Worm (Caenorhabditis elegans) whole organism, L4 larva: ENCODE measurements around the gene ZC204.14.

Source experiments
- ctbp-1 ChIP-seq: fragments of 200-800 bp; sonication (Bioruptor generic); IDR thresholded peaks from 2 replicates; pipeline ENCODE4 v1.3.6; 2022; ENCODE audit warnings: missing genetic modification reagents, missing genetic modification characterization, missing compliant biosample characterization
- fos-1 ChIP-seq: fragments of 150-350 bp; optimal IDR thresholded peaks from 2 replicates; lab custom pipeline; 2014; ENCODE audit warnings: missing biosample characterization, missing genetic modification characterization
- snpc-1.2 ChIP-seq: fragments of 200-800 bp; sonication (Bioruptor generic); IDR thresholded peaks from 2 replicates; pipeline ENCODE4 v1.3.6; 2022; ENCODE audit warnings: missing genetic modification reagents, missing genetic modification characterization, missing compliant biosample characterization
- zip-11 ChIP-seq: fragments of 200-800 bp; sonication (Bioruptor generic); IDR thresholded peaks from 2 replicates; pipeline ENCODE4 v1.3.6; 2022; ENCODE audit warnings: missing genetic modification characterization, missing compliant biosample characterization

DNA sequence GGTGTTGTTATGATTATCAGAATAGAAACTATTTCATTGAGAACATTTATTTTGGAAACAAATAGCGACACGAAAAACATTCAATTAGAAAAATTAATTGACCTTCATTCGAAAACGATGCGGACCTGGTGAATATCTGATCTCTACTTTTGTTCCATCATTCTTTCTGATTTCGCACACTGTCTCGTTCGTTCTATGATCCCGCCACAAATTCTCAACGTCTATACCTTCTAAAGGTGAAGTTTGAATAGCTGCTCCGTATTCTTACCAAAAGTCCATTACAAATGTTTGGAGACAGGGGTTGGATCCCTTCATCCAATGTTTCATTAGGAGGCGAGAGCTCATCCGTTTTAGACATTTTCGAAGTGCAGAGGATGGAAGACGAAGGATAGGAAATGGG, 10.9 kb downstream of the ZC204.14 start, which contains the start of gene fbxb-16:
- TF ChIP-seq zip-11 (no peak), fos-1 (tag; lab: Kevin White, UChicago) (no peak), snpc-1.2 (GFP tag; lab: Robert Waterston, UW) (no peak), ctbp-1 (GFP tag; lab: Robert Waterston, UW) (no peak)
